Worm (Caenorhabditis elegans) whole organism, early embryonic: ENCODE measurements around the gene lgc-15.

ENCODE experiments used
- B0310.2 ChIP-seq: sonication (generic microtip); optimal IDR thresholded peaks from 2 replicates; lab custom pipeline; 2016; ENCODE audit warnings: mild to moderate bottlenecking, missing genetic modification characterization, missing compliant biosample characterization
- F13C5.2 ChIP-seq: sonication (generic microtip); optimal IDR thresholded peaks from 2 replicates; lab custom pipeline; 2017; ENCODE audit warnings: mild to moderate bottlenecking, missing genetic modification characterization, inconsistent platforms, missing compliant biosample characterization
- aly-1 ChIP-seq: sonication (generic microtip); optimal IDR thresholded peaks from 2 replicates; lab custom pipeline; 2016; ENCODE audit warnings: missing genetic modification characterization, missing compliant biosample characterization
- ama-1 ChIP-seq: fragments of 150-350 bp; optimal IDR thresholded peaks from 2 replicates; lab custom pipeline; 2014
- ceh-13 ChIP-seq: fragments of 200-800 bp; sonication (Bioruptor generic); optimal IDR thresholded peaks from 2 replicates; lab custom pipeline; 2018; ENCODE audit warnings: mild to moderate bottlenecking, missing genetic modification characterization, missing compliant biosample characterization
- ceh-36 ChIP-seq: sonication (generic microtip); optimal IDR thresholded peaks from 2 replicates; lab custom pipeline; 2016; ENCODE audit warnings: missing genetic modification characterization, inconsistent platforms, missing compliant biosample characterization
- ets-7 ChIP-seq: sonication (generic microtip); optimal IDR thresholded peaks from 2 replicates; lab custom pipeline; 2016; ENCODE audit warnings: missing genotype, missing genetic modification characterization, missing compliant biosample characterization
- flt-1 ChIP-seq: fragments of 200-800 bp; sonication (Bioruptor generic); IDR thresholded peaks from 2 replicates; pipeline ENCODE4 v1.3.6; 2022; ENCODE audit warnings: missing genetic modification characterization, missing compliant biosample characterization
- hmbx-1 ChIP-seq: sonication (generic microtip); optimal IDR thresholded peaks from 2 replicates; lab custom pipeline; 2016; ENCODE audit warnings: mild to moderate bottlenecking, missing genetic modification characterization, missing compliant biosample characterization
- hmg-4 ChIP-seq: fragments of 200-800 bp; sonication (Bioruptor generic); optimal IDR thresholded peaks from 2 replicates; lab custom pipeline; 2018; ENCODE audit warnings: mild to moderate bottlenecking, missing genetic modification characterization, missing compliant biosample characterization
- hnd-1 ChIP-seq: sonication (generic microtip); optimal IDR thresholded peaks from 2 replicates; lab custom pipeline; 2016; ENCODE audit warnings: missing genetic modification characterization, missing compliant biosample characterization
- pes-1 ChIP-seq: fragments of 200-800 bp; sonication (Bioruptor generic); IDR thresholded peaks from 2 replicates; pipeline ENCODE4 v1.3.6; 2022; ENCODE audit warnings: missing genetic modification reagents, missing genetic modification characterization, missing compliant biosample characterization
- scrt-1 ChIP-seq: fragments of 200-800 bp; sonication (Bioruptor generic); IDR thresholded peaks from 2 replicates; pipeline ENCODE4 v1.3.6; 2022; ENCODE audit warnings: missing genetic modification characterization, missing compliant biosample characterization
- sea-1 ChIP-seq: fragments of 200-800 bp; sonication (Bioruptor generic); conservative IDR thresholded peaks from 2 replicates; pipeline ENCODE4 v1.3.6; 2022; ENCODE audit warnings: missing genetic modification characterization, missing compliant biosample characterization
- tbx-11 ChIP-seq: fragments of 200-800 bp; sonication (Bioruptor generic); IDR thresholded peaks from 2 replicates; pipeline ENCODE4 v1.3.6; 2022; ENCODE audit warnings: missing genetic modification characterization, missing compliant biosample characterization
- tbx-37 ChIP-seq: fragments of 200-800 bp; sonication (Bioruptor generic); conservative IDR thresholded peaks from 2 replicates; pipeline ENCODE4 v1.3.6; 2022; ENCODE audit warnings: missing genetic modification reagents, missing genetic modification characterization, missing compliant biosample characterization
- tra-4 ChIP-seq: sonication (generic microtip); optimal IDR thresholded peaks from 2 replicates; lab custom pipeline; 2017; ENCODE audit warnings: missing genetic modification characterization, missing compliant biosample characterization

The lgc-15 gene

ce11 chrX:12123152-12123551, 9.0 kb downstream of the lgc-15 start, which contains the start of gene T01H10.11:
Gene T01H10.11 (plus strand): TSS chrX:12123452.
- no peak for TF ChIP-seq tbx-37
- no peak for TF ChIP-seq B0310.2 (tag; lab: Kevin White, UChicago)
- TF ChIP-seq flt-1 (GFP tag; lab: Robert Waterston, UW): no peak
- no peak for TF ChIP-seq ama-1
- no peak for TF ChIP-seq ceh-36 (tag; lab: Kevin White, UChicago)
- no peak for TF ChIP-seq pes-1 (GFP tag; lab: Robert Waterston, UW)
- TF ChIP-seq tbx-11 (GFP tag; lab: Robert Waterston, UW): no peak
- TF ChIP-seq ceh-13 (GFP tag; lab: Kevin White, UChicago): no peak
- no peak for TF ChIP-seq hmbx-1 (tag; lab: Kevin White, UChicago)

ce11 chrX:12125308-12125707, 11.2 kb downstream of the lgc-15 start, which contains the start of gene lgc-18:
Gene lgc-18 (plus strand): TSS chrX:12125608.
- TF ChIP-seq flt-1 (GFP tag; lab: Robert Waterston, UW) (no peak), ets-7 (tag; lab: Kevin White, UChicago) (no peak), ama-1 (no peak), hnd-1 (tag; lab: Kevin White, UChicago) (no peak), hmbx-1 (tag; lab: Kevin White, UChicago) (no peak), tbx-11 (GFP tag; lab: Robert Waterston, UW) (no peak), hmg-4 (no peak), aly-1 (tag; lab: Kevin White, UChicago) (no peak), F13C5.2 (no peak), ceh-36 (tag; lab: Kevin White, UChicago) (no peak), scrt-1 (GFP tag; lab: Robert Waterston, UW) (no peak), pes-1 (GFP tag; lab: Robert Waterston, UW) (no peak), sea-1 (GFP tag; lab: Robert Waterston, UW) (no peak), ceh-13 (GFP tag; lab: Kevin White, UChicago) (no peak), B0310.2 (tag; lab: Kevin White, UChicago) (no peak), tra-4 (no peak), tbx-37 (no peak)

- TF ChIP-seq tra-4: no peak
- no peak for TF ChIP-seq hmg-4
- no peak for TF ChIP-seq tbx-11 (GFP tag; lab: Robert Waterston, UW)
- TF ChIP-seq sea-1 (GFP tag; lab: Robert Waterston, UW): no peak
- no peak for TF ChIP-seq tbx-37
- TF ChIP-seq F13C5.2: no peak
- TF ChIP-seq ceh-13 (GFP tag; lab: Kevin White, UChicago): no peak
- TF ChIP-seq ets-7 (tag; lab: Kevin White, UChicago): no peak
- TF ChIP-seq B0310.2 (tag; lab: Kevin White, UChicago): no peak
- TF ChIP-seq scrt-1 (GFP tag; lab: Robert Waterston, UW): no peak
- TF ChIP-seq flt-1 (GFP tag; lab: Robert Waterston, UW): no peak
- TF ChIP-seq hnd-1 (tag; lab: Kevin White, UChicago): no peak
- TF ChIP-seq pes-1 (GFP tag; lab: Robert Waterston, UW): no peak
- TF ChIP-seq ama-1: no peak
- TF ChIP-seq ceh-36 (tag; lab: Kevin White, UChicago): no peak
- TF ChIP-seq hmbx-1 (tag; lab: Kevin White, UChicago): no peak
- no peak for TF ChIP-seq aly-1 (tag; lab: Kevin White, UChicago)
Observed at ce11 chrX:12141051-12141450, 26.9 kb downstream of the lgc-15 start, which contains the start of gene lyst-1. Gene lyst-1 (minus strand): TSS chrX:12141151.

ce11 chrX:12142569-12142968, 28.4 kb downstream of the lgc-15 start, which contains the start of gene M153.3:
Gene M153.3 (plus strand): TSS chrX:12142869.
- no peak for TF ChIP-seq F13C5.2

- no peak for TF ChIP-seq F13C5.2
- TF ChIP-seq B0310.2 (tag; lab: Kevin White, UChicago): no peak
- no peak for TF ChIP-seq ets-7 (tag; lab: Kevin White, UChicago)
- no peak for TF ChIP-seq tbx-11 (GFP tag; lab: Robert Waterston, UW)
- TF ChIP-seq tbx-37: no peak
- no peak for TF ChIP-seq pes-1 (GFP tag; lab: Robert Waterston, UW)
- no peak for TF ChIP-seq ceh-36 (tag; lab: Kevin White, UChicago)
- TF ChIP-seq aly-1 (tag; lab: Kevin White, UChicago): no peak
- no peak for TF ChIP-seq hmbx-1 (tag; lab: Kevin White, UChicago)
- TF ChIP-seq tra-4: no peak
- TF ChIP-seq hmg-4: no peak
- TF ChIP-seq hnd-1 (tag; lab: Kevin White, UChicago): no peak
- no peak for TF ChIP-seq ama-1
- TF ChIP-seq sea-1 (GFP tag; lab: Robert Waterston, UW): no peak
- no peak for TF ChIP-seq ceh-13 (GFP tag; lab: Kevin White, UChicago)
- TF ChIP-seq scrt-1 (GFP tag; lab: Robert Waterston, UW): no peak
- TF ChIP-seq flt-1 (GFP tag; lab: Robert Waterston, UW): no peak
Observed at ce11 chrX:12143693-12144092, 29.6 kb downstream of the lgc-15 start, which contains the start of gene M153.5. Gene M153.5 (plus strand): TSS chrX:12143993.

DNA sequence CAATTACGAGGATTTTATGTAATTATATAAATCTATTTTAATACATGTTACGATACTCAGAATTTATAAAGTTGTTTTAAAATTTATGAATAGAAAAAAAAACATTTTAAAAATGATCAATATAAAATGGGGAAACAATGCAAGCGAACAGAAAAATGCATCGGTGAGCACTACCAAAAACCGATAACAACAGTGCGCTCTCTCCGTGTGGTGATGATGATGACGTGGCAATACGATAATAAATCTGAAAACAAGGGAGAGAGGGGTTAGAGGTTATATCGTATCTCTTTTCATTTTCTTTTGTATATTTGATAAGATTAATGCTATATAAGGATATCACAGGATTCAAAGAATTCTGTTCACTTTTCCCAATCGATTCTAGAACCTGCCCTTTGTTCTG, 31.8 kb downstream of the lgc-15 start:
- TF ChIP-seq pes-1 (GFP tag; lab: Robert Waterston, UW) (no peak), F13C5.2 (no peak), ama-1 (no peak), tra-4 (no peak), tbx-11 (GFP tag; lab: Robert Waterston, UW) (no peak), ceh-36 (tag; lab: Kevin White, UChicago) (no peak), hmg-4 (no peak), hnd-1 (tag; lab: Kevin White, UChicago) (no peak), ets-7 (tag; lab: Kevin White, UChicago) (no peak), aly-1 (tag; lab: Kevin White, UChicago) (no peak), sea-1 (GFP tag; lab: Robert Waterston, UW) (no peak), tbx-37 (no peak), hmbx-1 (tag; lab: Kevin White, UChicago) (no peak), B0310.2 (tag; lab: Kevin White, UChicago) (no peak), flt-1 (GFP tag; lab: Robert Waterston, UW) (no peak), ceh-13 (GFP tag; lab: Kevin White, UChicago) (no peak)

DNA sequence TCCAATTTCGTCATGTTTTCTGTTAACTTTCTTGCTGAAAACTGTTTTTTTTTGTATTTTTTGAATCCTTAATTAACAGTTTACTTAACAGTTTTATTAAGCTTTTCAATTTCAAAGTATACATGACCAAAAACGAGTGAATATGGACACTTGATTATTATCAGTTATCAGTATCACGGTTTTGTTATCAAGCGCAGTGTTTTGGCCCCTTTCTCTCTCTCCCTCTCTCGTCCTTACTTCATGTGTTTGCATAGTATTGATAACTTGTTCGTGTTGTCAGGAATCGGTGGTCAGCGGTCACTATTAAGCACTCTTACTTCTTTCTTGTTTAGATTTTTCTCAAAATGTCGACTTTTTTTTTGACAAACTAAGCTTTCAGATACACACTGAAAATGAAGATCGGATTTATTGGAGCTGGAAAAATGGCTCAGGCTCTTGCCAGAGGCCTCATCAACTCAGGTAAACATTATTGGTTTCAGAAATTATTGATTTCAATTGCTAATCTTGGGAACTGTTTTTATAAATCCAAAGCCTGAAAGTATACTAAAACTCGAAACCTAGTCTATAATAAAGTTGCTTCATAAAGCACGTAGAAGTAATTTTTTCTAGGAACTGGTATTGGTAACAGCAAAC, 32.4 kb downstream of the lgc-15 start, which contains the start of gene pycr-1:
Gene pycr-1 (plus strand): TSS at position 380 of the 633 bp plus-strand sequence.
- no peak for TF ChIP-seq F13C5.2
- TF ChIP-seq ceh-36 (tag; lab: Kevin White, UChicago): no peak
- TF ChIP-seq ceh-13 (GFP tag; lab: Kevin White, UChicago): no peak
- TF ChIP-seq flt-1 (GFP tag; lab: Robert Waterston, UW): no peak
- TF ChIP-seq tra-4: no peak
- TF ChIP-seq hmg-4: no peak
- TF ChIP-seq sea-1 (GFP tag; lab: Robert Waterston, UW): no peak
- TF ChIP-seq tbx-37: no peak
